Fruit fly (Drosophila melanogaster) whole organism: Measurements from ENCODE around the gene sinah.

Experiments used
- CG8478 ChIP-seq: fragments of >200 bp; optimal IDR thresholded peaks from 2 replicates; lab custom pipeline; 2018; ENCODE audit warnings: inconsistent platforms
- Dll ChIP-seq: fragments of >200 bp; optimal IDR thresholded peaks from 2 replicates; lab custom pipeline; 2017
- EcR ChIP-seq, 2 experiments: fragments of >200 bp; optimal IDR thresholded peaks; 2 replicates each; lab custom pipeline; 2017; ENCODE audit warnings: missing biosample characterization in 2 of 2, missing genetic modification characterization in 2 of 2, missing genetic modification reagents in 2 of 2
- pan ChIP-seq: fragments of >200 bp; optimal IDR thresholded peaks from 2 replicates; lab custom pipeline; 2017
- psq ChIP-seq: fragments of >200 bp; optimal IDR thresholded peaks from 2 replicates; lab custom pipeline; 2017
- usp ChIP-seq: fragments of >200 bp; optimal IDR thresholded peaks from 2 replicates; lab custom pipeline; 2017; ENCODE audit warnings: missing biosample characterization, missing genetic modification characterization, mixed read lengths

DNA sequence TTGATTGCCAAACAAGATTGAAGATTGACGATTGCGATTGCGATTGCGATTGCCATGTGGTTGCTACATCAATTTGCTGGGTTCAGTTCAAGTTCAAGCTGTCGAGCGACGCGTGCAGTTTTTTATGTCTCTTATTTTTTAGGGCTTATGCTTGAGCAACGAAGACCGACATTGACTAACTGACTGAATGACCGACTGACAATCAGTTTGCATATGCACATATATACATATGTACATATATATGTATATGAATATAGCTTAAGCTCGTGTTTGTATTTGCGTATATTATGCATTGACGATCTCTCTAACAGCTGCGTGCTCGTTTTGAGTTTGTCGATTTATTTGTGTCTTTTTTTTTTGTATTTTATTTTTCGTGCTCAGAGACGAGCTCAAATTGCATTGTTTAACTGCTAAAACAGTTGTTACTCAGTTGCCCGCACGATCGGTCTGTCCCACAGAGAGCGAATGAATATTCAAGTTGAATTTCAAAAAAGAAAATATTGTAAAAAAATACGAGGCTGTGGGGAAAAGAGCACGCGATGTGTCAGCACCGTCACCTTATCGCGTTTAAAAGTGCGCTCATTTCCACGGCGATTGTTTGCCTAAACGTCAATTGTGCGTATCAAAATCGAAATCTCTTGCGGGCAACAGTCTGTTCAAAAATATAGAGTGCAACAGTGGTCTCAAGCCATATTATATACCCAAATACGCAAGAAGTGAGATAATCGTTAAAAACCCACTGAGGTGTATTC, 27.5 kb downstream of the sinah start:
- TF ChIP-seq EcR (GFP tag; optimal IDR thresholded peaks at IDR 0.05; lab: Kevin White, UChicago) (no peak), pan (lab: Kevin White, UChicago) (no peak), CG8478 (lab: Kevin White, UChicago) (no peak), usp (no peak), Dll (no peak), psq (no peak)
